Worm (Caenorhabditis elegans): ENCODE results near the gene spe-17.

The spe-17 gene

DNA sequence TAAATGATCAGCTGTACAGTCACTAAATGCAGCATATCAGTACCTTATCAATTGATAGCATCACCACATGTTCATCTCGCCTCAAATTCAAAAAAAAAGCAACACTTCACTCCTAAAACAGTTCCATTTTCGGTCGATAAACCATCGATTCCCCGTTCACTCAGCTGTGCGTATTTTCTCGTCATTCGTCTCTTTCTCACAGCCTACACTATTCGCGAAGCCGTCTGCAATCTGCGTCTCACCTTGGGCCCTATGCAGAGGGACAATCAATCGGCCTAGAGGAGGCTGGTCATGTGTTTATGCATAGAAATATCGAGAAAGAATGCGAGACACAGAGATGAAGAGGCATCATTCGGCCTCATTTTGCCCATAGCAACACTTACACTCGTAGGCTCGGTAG lies 19.2 kb downstream of the spe-17 start (continued):
- TF ChIP-seq fos-1 (tag; optimal IDR thresholded peaks at IDR 0.05) = peak; percentile 49
- TF ChIP-seq zfp-2 (tag; optimal IDR thresholded peaks at IDR 0.05) = no peak
- TF ChIP-seq rbr-2 (tag; optimal IDR thresholded peaks at IDR 0.05) = peak; percentile 83
- peak; percentile 42 for TF ChIP-seq F10B5.3 (tag; optimal IDR thresholded peaks at IDR 0.05)
- TF ChIP-seq nhr-42 (GFP tag; IDR thresholded peaks at IDR 0.05) = peak; percentile 66; the same call in 1 of the 2 replicates
- peak; percentile 48; the same call in 1 of the 2 replicates for TF ChIP-seq lin-1 (GFP tag; IDR thresholded peaks at IDR 0.05)
- peak; percentile 28 for TF ChIP-seq nhr-25 (tag; optimal IDR thresholded peaks at IDR 0.05; ENCODE audit: borderline replicate concordance, insufficient read depth)
- peak; percentile 86 for TF ChIP-seq jun-1 (tag; optimal IDR thresholded peaks at IDR 0.05)
- TF ChIP-seq tag-97 (GFP tag; IDR thresholded peaks at IDR 0.05) = no peak
- peak; percentile 93 for TF ChIP-seq hmg-1.1 (GFP tag; IDR thresholded peaks at IDR 0.05)
- peak; percentile 98 for TF ChIP-seq hlh-30 (tag; optimal IDR thresholded peaks at IDR 0.05; ENCODE audit: insufficient read depth)

DNA sequence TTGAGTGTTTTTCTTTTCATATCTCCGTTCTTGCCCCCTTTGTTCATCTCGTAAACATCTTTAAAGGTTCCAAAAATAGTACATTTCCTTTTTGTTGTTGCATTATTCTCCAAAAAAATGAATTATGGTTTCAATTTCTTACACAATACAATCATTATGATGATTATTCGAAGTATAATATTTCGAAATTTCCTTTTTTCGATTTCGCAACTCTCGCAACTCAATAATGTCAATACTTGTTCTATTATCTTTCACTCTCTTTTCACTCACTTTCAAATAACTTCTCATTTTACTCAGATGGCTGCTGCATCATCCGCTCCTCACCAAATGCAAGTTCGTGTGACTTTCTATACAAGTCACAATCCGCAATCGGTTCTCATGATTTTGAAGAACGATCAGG lies 20.8 kb downstream of the spe-17 start, which contains the start of gene sqst-1:
sqst-1 (plus strand) TSS at position 298 of the 400 bp plus-strand sequence.
- no peak for TF ChIP-seq zfp-3 (GFP tag; conservative IDR thresholded peaks at IDR 0.05)
- TF ChIP-seq ceh-20 (GFP tag; IDR thresholded peaks at IDR 0.05) = no peak
- no peak for TF ChIP-seq nhr-102 (tag; optimal IDR thresholded peaks at IDR 0.05)
- TF ChIP-seq ztf-7 (tag; optimal IDR thresholded peaks at IDR 0.05) = no peak
- TF ChIP-seq hlh-30 (tag; optimal IDR thresholded peaks at IDR 0.05; ENCODE audit: insufficient read depth) = peak; percentile 36
- no peak for TF ChIP-seq mdt-29 (GFP tag; IDR thresholded peaks at IDR 0.05)
- peak; percentile 40 for TF ChIP-seq dve-1 (tag; optimal IDR thresholded peaks at IDR 0.05; ENCODE audit: insufficient read depth)
- TF ChIP-seq lin-1 (GFP tag; IDR thresholded peaks at IDR 0.05) = no peak
- TF ChIP-seq set-16 (GFP tag; IDR thresholded peaks at IDR 0.05) = no peak
- no peak for TF ChIP-seq madf-9 (GFP tag; conservative IDR thresholded peaks at IDR 0.05)
- no peak for TF ChIP-seq dmd-8 (GFP tag; IDR thresholded peaks at IDR 0.05)
- no peak for TF ChIP-seq ceh-44 (GFP tag; IDR thresholded peaks at IDR 0.05)
- TF ChIP-seq daf-16 (GFP tag; optimal IDR thresholded peaks at IDR 0.05) = no peak
- peak; percentile 20 for TF ChIP-seq daf-16 (tag; optimal IDR thresholded peaks at IDR 0.05)
- TF ChIP-seq nhr-77 (tag; optimal IDR thresholded peaks at IDR 0.05) = peak; percentile 32
- TF ChIP-seq nhr-28 (tag; optimal IDR thresholded peaks at IDR 0.05) = no peak
- no peak for TF ChIP-seq F10B5.3 (tag; optimal IDR thresholded peaks at IDR 0.05)

DNA sequence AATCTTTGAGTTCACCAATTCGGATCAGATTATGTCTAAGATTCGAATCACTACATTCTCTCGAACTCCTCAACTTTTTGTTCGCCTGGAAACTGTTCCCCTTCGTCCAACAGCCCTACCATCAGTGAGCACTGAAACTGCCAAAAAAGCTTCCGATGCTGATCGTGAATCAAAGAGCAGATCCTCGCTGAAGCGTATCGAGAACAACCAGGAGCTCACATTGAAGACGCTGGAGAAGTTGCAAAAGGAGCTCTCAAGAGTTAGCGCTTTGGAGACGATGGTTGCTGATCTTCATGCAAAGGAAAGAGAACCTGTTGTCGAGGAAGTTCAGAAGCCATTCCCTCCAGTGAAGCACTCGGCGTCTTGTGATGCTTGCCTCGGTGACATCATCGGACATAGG lies 21.6 kb downstream of the spe-17 start:
- TF ChIP-seq aha-1 (tag) (peak; percentile 62), set-16 (GFP tag; IDR thresholded peaks at IDR 0.05) (peak; percentile 15), egl-43 (GFP tag; IDR thresholded peaks at IDR 0.05) (peak; percentile 34; the same call in 1 of the 2 replicates), dpl-1 (GFP tag; optimal IDR thresholded peaks at IDR 0.05) (no peak), ceh-44 (GFP tag; IDR thresholded peaks at IDR 0.05) (no peak)

DNA sequence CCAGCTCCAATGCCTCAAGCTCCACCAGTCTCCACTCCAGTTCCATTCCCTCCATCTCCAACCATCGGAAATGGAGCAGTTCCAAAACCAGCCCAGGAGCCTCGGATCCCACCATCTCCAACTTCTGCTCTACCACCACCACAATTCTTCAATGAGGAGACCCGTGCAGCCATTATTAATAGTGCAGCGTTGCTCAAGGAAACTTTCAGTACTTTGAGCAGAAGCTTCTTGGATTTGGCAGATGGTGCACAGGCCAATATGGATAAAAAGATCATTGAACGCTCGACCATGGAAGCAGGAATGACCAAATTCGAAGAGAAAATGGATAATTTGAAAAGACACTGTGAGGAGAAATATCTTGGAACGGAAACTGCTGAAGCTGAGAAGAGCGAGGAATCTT lies 22.2 kb downstream of the spe-17 start:
- no peak for TF ChIP-seq lir-3 (tag; optimal IDR thresholded peaks at IDR 0.05)
- TF ChIP-seq nhr-102 (tag; optimal IDR thresholded peaks at IDR 0.05) = peak; percentile 0
- no peak for TF ChIP-seq nhr-28 (tag; optimal IDR thresholded peaks at IDR 0.05)
- no peak for TF ChIP-seq ZK337.2 (GFP tag; IDR thresholded peaks at IDR 0.05)
- TF ChIP-seq ztf-7 (tag; optimal IDR thresholded peaks at IDR 0.05) = no peak
- no peak for TF ChIP-seq ama-1 (optimal IDR thresholded peaks at IDR 0.05)
- no peak for TF ChIP-seq set-16 (GFP tag; IDR thresholded peaks at IDR 0.05)
- TF ChIP-seq mep-1 (tag; optimal IDR thresholded peaks at IDR 0.05) = no peak
- TF ChIP-seq D1046.2 (GFP tag; IDR thresholded peaks at IDR 0.05) = no peak
- TF ChIP-seq ces-1 (GFP tag; optimal IDR thresholded peaks at IDR 0.05) = no peak
- no peak for TF ChIP-seq tag-97 (GFP tag; IDR thresholded peaks at IDR 0.05)
- TF ChIP-seq aha-1 (tag) = peak; percentile 94
- peak; percentile 39 for TF ChIP-seq Y5F2A.4 (GFP tag; optimal IDR thresholded peaks at IDR 0.05)
- no peak for TF ChIP-seq R02D3.7 (tag; optimal IDR thresholded peaks at IDR 0.05)

All from whole organism, L4 larva.